Fruit fly (Drosophila melanogaster) whole organism: Measurements from ENCODE around the gene CG3168.

Experiments used
- CG8478 ChIP-seq: fragments of >200 bp; optimal IDR thresholded peaks from 2 replicates; lab custom pipeline; 2018; ENCODE audit warnings: inconsistent platforms
- Dll ChIP-seq: fragments of >200 bp; optimal IDR thresholded peaks from 2 replicates; lab custom pipeline; 2017
- EcR ChIP-seq, 2 experiments: fragments of >200 bp; optimal IDR thresholded peaks; 2 replicates each; lab custom pipeline; 2017; ENCODE audit warnings: missing biosample characterization in 2 of 2, missing genetic modification characterization in 2 of 2, missing genetic modification reagents in 2 of 2
- pan ChIP-seq: fragments of >200 bp; optimal IDR thresholded peaks from 2 replicates; lab custom pipeline; 2017
- psq ChIP-seq: fragments of >200 bp; optimal IDR thresholded peaks from 2 replicates; lab custom pipeline; 2017
- usp ChIP-seq: fragments of >200 bp; optimal IDR thresholded peaks from 2 replicates; lab custom pipeline; 2017; ENCODE audit warnings: missing biosample characterization, missing genetic modification characterization, mixed read lengths

The CG3168 gene

dm6 chrX:6677826-6678489, 61.8 kb downstream of the CG3168 start, which contains the start of gene Fum1:
TSS of gene Fum1 (plus strand) at chrX:6678424.
- no peak for TF ChIP-seq usp (GFP tag; lab: Kevin White, UChicago)
- TF ChIP-seq pan (lab: Kevin White, UChicago): no peak
- no peak for TF ChIP-seq EcR (GFP tag; optimal IDR thresholded peaks at IDR 0.05; lab: Kevin White, UChicago)
- no peak for TF ChIP-seq Dll (lab: Kevin White, UChicago)
- TF ChIP-seq psq: no peak
- TF ChIP-seq CG8478 (lab: Kevin White, UChicago): no peak

dm6 chrX:6673637-6674487, 65.9 kb downstream of the CG3168 start, which contains the start of the genes CG3198 and Mcm6:
TSS of gene CG3198 (minus strand) at chrX:6673973.
TSS of gene Mcm6 (plus strand) at chrX:6674387.
- TF ChIP-seq psq: no peak
- TF ChIP-seq Dll (lab: Kevin White, UChicago): no peak
- TF ChIP-seq usp (GFP tag; lab: Kevin White, UChicago): no peak
- no peak for TF ChIP-seq pan (lab: Kevin White, UChicago)
- no peak for TF ChIP-seq CG8478 (lab: Kevin White, UChicago)
- no peak for TF ChIP-seq EcR (GFP tag; optimal IDR thresholded peaks at IDR 0.05; lab: Kevin White, UChicago)
